Fruit fly (Drosophila melanogaster) whole organism, wandering third instar larva: Measurements from ENCODE around the gene CG4972.
A peak's percentile ranks its signal among the peaks of the same experiment; 100 is the strongest.

Source experiments
- CG9705 ChIP-seq: fragments of 200-800 bp; sonication (Bioruptor generic); optimal IDR thresholded peaks from 2 replicates; lab custom pipeline; 2018; ENCODE audit warnings: missing biosample characterization, mild to moderate bottlenecking, missing genetic modification characterization
- CrebA ChIP-seq: fragments of 200-800 bp; sonication (Bioruptor generic); optimal IDR thresholded peaks from 2 replicates; lab custom pipeline; 2016; ENCODE audit warnings: missing biosample characterization, mild to moderate bottlenecking, missing genetic modification characterization, borderline replicate concordance
- Dfd ChIP-seq: fragments of >200 bp; optimal IDR thresholded peaks from 2 replicates; lab custom pipeline; 2017; ENCODE audit warnings: missing biosample characterization, missing genetic modification characterization
- Dif ChIP-seq: fragments of 200-275, 200-300 bp; sonication (Bioruptor generic); optimal IDR thresholded peaks from 2 replicates; lab custom pipeline; 2018; ENCODE audit warnings: missing biosample characterization, missing genetic modification characterization; ENCODE audit not compliant: partially characterized antibody
- GATAd ChIP-seq: sonication (Bioruptor generic); optimal IDR thresholded peaks from 2 replicates; lab custom pipeline; 2016; ENCODE audit warnings: missing biosample characterization, missing genetic modification characterization
- HLH106 ChIP-seq: fragments of 200-800 bp; optimal IDR thresholded peaks from 3 replicates; lab custom pipeline; 2019; ENCODE audit warnings: missing biosample characterization, mild to moderate bottlenecking, missing genetic modification characterization, moderate library complexity
- Hnf4 ChIP-seq: fragments of 200-800 bp; sonication (Bioruptor generic); optimal IDR thresholded peaks from 2 replicates; lab custom pipeline; 2016; ENCODE audit warnings: missing biosample characterization, mild to moderate bottlenecking, missing genetic modification characterization
- Hr78 ChIP-seq: fragments of >200 bp; optimal IDR thresholded peaks from 2 replicates; lab custom pipeline; 2017; ENCODE audit warnings: missing biosample characterization, missing genetic modification characterization
- Hr83 ChIP-seq: fragments of 200-300 bp; sonication (Bioruptor generic); optimal IDR thresholded peaks from 2 replicates; lab custom pipeline; 2016; ENCODE audit warnings: missing biosample characterization, mild to moderate bottlenecking, missing genetic modification characterization, moderate library complexity; ENCODE audit not compliant: poor library complexity, severe bottlenecking
- Jra ChIP-seq: sonication (Bioruptor generic); optimal IDR thresholded peaks from 2 replicates; lab custom pipeline; 2016; ENCODE audit warnings: missing biosample characterization, missing genetic modification characterization
- Mio ChIP-seq: sonication (Bioruptor generic); optimal IDR thresholded peaks from 2 replicates; lab custom pipeline; 2016; ENCODE audit warnings: missing biosample characterization, missing genetic modification characterization
- Myc ChIP-seq: fragments of >200 bp; optimal IDR thresholded peaks from 2 replicates; lab custom pipeline; 2017
- N ChIP-seq: fragments of >200 bp; optimal IDR thresholded peaks from 2 replicates; lab custom pipeline; 2018; ENCODE audit warnings: missing biosample characterization, missing external identifiers, missing genetic modification characterization
- OdsH ChIP-seq: fragments of 200-800 bp; sonication (Bioruptor generic); optimal IDR thresholded peaks from 2 replicates; lab custom pipeline; 2016; ENCODE audit warnings: missing biosample characterization, mild to moderate bottlenecking, missing genetic modification characterization
- Rel ChIP-seq, 2 experiments: fragments of 200-800 bp; sonication (Bioruptor generic) in 1 of 2; optimal IDR thresholded peaks; 2 replicates in 1 of 2; 3 replicates in 1 of 2; lab custom pipeline; 2016 to 2019; ENCODE audit warnings: mild to moderate bottlenecking in 2 of 2, missing biosample characterization in 2 of 2, missing genetic modification characterization in 2 of 2, moderate library complexity in 1 of 2
- Sp1 ChIP-seq: fragments of 200-800 bp; sonication (Bioruptor generic); optimal IDR thresholded peaks from 3 replicates; lab custom pipeline; 2019; ENCODE audit warnings: missing biosample characterization, mild to moderate bottlenecking, missing genetic modification characterization, moderate library complexity
- Vsx2 ChIP-seq: fragments of 200-300, 225-300 bp; sonication (Bioruptor generic); optimal IDR thresholded peaks from 2 replicates; lab custom pipeline; 2018; ENCODE audit warnings: missing biosample characterization, missing genetic modification characterization; ENCODE audit not compliant: partially characterized antibody
- brk ChIP-seq: fragments of 200-800 bp; sonication (Bioruptor generic); optimal IDR thresholded peaks from 2 replicates; lab custom pipeline; 2016; ENCODE audit warnings: missing biosample characterization, mild to moderate bottlenecking, missing genetic modification characterization
- dl ChIP-seq, 2 experiments: fragments of 175-275, 200-275 bp in 1 of 2; fragments of 200-275 bp in 1 of 2; sonication (Bioruptor generic); optimal IDR thresholded peaks; lab custom pipeline; 2018; ENCODE audit warnings: mild to moderate bottlenecking in 2 of 2, missing biosample characterization in 2 of 2, missing genetic modification characterization in 2 of 2, moderate library complexity in 2 of 2; ENCODE audit not compliant: partially characterized antibody in 2 of 2, insufficient read depth in 1 of 2
- dmrt93B ChIP-seq: fragments of 200-800 bp; sonication (Bioruptor generic); optimal IDR thresholded peaks from 2 replicates; lab custom pipeline; 2018; ENCODE audit warnings: missing biosample characterization, mild to moderate bottlenecking, missing genetic modification characterization
- dsf ChIP-seq: sonication (Bioruptor generic); optimal IDR thresholded peaks from 2 replicates; lab custom pipeline; 2016; ENCODE audit warnings: missing biosample characterization, missing genetic modification characterization, borderline replicate concordance
- ey ChIP-seq: fragments of 200-800 bp; sonication (Bioruptor generic); optimal IDR thresholded peaks from 2 replicates; lab custom pipeline; 2016; ENCODE audit warnings: missing biosample characterization, missing genetic modification characterization
- foxo ChIP-seq, 2 experiments: fragments of 200-800 bp; sonication (Bioruptor generic); optimal IDR thresholded peaks; 2 replicates in 1 of 2; 3 replicates in 1 of 2; lab custom pipeline; 2016 to 2017; ENCODE audit warnings: missing biosample characterization in 2 of 2, missing genetic modification characterization in 2 of 2
- fru ChIP-seq: fragments of 200-800 bp; sonication (Bioruptor generic); optimal IDR thresholded peaks from 3 replicates; lab custom pipeline; 2016; ENCODE audit warnings: missing biosample characterization, mild to moderate bottlenecking, missing genetic modification characterization
- h ChIP-seq: fragments of 200-800 bp; sonication (Bioruptor generic); optimal IDR thresholded peaks from 3 replicates; lab custom pipeline; 2016; ENCODE audit warnings: missing biosample characterization, mild to moderate bottlenecking, missing genetic modification characterization
- jim ChIP-seq: fragments of 175-275, 200-325 bp; sonication (Bioruptor generic); optimal IDR thresholded peaks from 2 replicates; lab custom pipeline; 2016; ENCODE audit warnings: missing biosample characterization, mild to moderate bottlenecking, missing genetic modification characterization
- lola ChIP-seq: fragments of >200 bp; optimal IDR thresholded peaks from 2 replicates; lab custom pipeline; 2017; ENCODE audit warnings: missing biosample characterization, missing genetic modification characterization
- pan ChIP-seq: fragments of >200 bp; optimal IDR thresholded peaks from 2 replicates; lab custom pipeline; 2017
- psq ChIP-seq: fragments of 200-800 bp; sonication (Bioruptor generic); optimal IDR thresholded peaks from 3 replicates; lab custom pipeline; 2017; ENCODE audit warnings: missing biosample characterization, mild to moderate bottlenecking, missing genetic modification characterization, moderate library complexity
- rgr ChIP-seq: fragments of 200-800 bp; sonication (Bioruptor generic); optimal IDR thresholded peaks from 3 replicates; lab custom pipeline; 2016; ENCODE audit warnings: missing biosample characterization, mild to moderate bottlenecking, missing genetic modification characterization
- sage ChIP-seq: fragments of 200-800 bp; sonication (Bioruptor generic); optimal IDR thresholded peaks from 2 replicates; lab custom pipeline; 2016; ENCODE audit warnings: missing biosample characterization, mild to moderate bottlenecking, missing genetic modification characterization
- sv ChIP-seq: fragments of 200-800 bp; sonication (Bioruptor generic); optimal IDR thresholded peaks from 3 replicates; lab custom pipeline; 2016; ENCODE audit warnings: missing biosample characterization, missing genetic modification characterization
- woc ChIP-seq: sonication (Bioruptor generic); optimal IDR thresholded peaks from 2 replicates; lab custom pipeline; 2016; ENCODE audit warnings: missing biosample characterization, mild to moderate bottlenecking, missing genetic modification characterization

The CG4972 gene

DNA sequence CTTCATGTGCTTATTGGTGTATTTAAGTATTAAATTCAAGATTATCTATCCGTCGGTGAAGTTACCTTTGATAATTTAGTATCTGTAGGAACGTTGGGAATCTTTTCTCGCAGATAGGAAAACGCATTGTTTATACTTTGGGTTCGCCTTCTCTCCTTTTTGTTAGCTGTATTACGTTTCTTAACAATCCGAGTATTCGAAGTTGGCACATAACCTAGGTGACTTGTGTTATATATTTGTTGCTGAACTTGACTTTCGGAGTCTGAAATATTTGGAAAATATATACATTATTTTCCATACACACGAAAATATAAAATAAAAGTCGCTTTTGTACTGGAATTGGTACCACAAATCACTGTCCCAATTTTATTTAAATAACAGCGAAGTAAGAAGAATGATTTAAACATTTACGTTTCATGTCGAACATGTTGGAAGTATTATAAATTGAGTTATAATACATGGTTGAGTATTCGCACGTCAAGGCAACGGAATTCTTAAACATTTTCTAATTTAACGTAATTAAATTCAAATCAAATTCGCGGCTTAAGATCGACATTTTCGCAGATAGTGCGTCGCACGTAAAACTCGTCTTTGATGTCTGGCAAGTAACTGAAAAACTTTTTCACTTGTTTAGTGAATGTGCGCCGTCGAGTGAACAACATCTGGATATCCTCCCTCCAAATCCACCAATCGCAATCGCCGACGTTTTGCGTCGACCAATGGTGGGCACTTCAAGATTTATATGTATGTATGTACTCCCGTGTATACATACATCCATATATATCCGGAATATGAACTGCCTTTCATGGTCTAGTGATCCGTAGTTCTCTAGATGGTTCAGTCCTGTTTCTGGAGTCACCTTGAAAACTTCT is 19.6 kb upstream of the CG4972 start, which contains the start of gene Hand:
TSS of gene Hand (minus strand) at position 588 of the 872 bp plus-strand sequence.
- TF ChIP-seq CG9705 (GFP tag; lab: Kevin White, UChicago) (no peak), Hr78 (no peak), HLH106 (tag; lab: Kevin White, UChicago) (no peak), Hnf4 (no peak), sv (no peak), rgr (GFP tag; lab: Kevin White, UChicago) (no peak), Dif (GFP tag; lab: Kevin White, UChicago) (no peak), h (GFP tag; lab: Kevin White, UChicago) (no peak), dsf (GFP tag; lab: Kevin White, UChicago) (no peak), Sp1 (GFP tag; lab: Kevin White, UChicago) (no peak), CrebA (GFP tag; lab: Kevin White, UChicago) (no peak), fru (no peak), Vsx2 (no peak), lola (GFP tag; lab: Kevin White, UChicago) (no peak), OdsH (GFP tag; lab: Kevin White, UChicago) (no peak), N (no peak), GATAd (GFP tag; lab: Kevin White, UChicago) (no peak), jim (no peak), Dfd (no peak), Myc (lab: Kevin White, UChicago) (no peak)

DNA sequence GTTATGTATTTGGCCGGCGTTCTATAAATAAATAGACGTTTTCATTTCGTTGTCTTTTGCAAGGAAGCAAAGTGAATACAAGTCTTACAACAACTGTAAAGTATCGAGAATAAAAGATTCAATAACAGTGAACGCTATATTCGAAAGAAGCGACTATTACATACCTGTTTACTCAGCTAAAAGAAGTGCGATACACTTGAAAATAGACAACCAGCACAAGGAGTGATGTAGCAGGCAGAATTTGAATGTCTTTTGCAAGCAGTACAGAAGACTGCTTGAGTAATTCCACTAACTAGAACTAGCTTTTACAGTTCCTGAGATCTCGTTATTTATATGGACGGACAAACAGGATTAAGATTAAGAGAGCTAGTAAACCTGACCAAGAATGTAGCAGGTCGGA is 16.3 kb upstream of the CG4972 start:
- TF ChIP-seq dmrt93B (GFP tag; lab: Kevin White, UChicago) = no peak
- TF ChIP-seq Dif (GFP tag; lab: Kevin White, UChicago) = peak; percentile 72
- peak; percentile 33 for TF ChIP-seq N
- TF ChIP-seq, all 38 proteins: peak for 2

DNA sequence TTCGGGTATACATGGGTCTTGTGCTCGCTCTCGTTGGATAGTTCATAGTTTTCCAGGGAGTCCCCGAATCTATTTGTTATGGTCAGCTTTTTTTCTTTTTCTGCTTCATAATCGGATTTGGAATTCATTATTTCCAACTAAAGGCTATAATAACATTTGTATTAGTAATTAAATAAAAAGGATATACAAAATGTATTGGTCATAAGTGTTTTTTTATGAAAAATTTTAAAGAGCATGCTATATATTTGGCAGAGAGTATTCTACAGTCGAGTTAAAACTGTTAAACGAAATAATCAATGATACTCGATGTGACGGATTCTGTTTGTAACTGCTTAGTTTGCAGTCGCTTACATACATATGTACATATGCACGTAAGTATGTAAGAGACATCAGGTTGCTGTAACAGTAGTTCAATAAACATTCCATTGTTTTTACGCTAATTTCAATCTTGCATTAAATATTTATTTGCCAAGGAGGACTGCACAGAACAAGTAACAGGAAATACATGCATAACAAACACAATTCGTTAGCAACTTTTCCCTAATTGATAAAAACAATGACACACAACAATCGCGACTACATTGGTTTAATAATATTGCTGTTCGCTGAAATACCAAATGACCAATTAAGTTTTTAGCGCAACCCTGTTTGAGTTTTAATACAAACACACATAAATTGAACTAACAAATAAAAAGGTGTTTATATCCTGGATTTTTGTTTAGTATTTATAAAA is 15.3 kb upstream of the CG4972 start:
- TF ChIP-seq foxo (GFP tag; optimal IDR thresholded peaks at IDR 0.05; lab: Kevin White, UChicago) (no peak), sage (peak; percentile 37)

DNA sequence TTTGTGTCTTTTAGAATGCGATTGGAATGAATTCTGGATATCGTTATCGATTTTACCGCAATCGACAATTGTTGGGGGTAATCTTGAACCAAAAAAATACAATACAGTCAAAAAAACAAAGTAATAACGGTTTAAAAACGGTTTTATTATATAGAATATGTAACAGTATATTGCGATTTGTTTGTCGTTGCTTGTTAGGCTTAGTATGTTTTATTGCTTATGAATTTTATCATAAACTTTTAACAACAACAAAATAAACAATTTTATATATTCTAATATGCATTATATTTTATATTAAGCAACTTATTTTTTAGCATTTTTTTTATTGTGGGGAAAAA is 14.8 kb upstream of the CG4972 start, which contains the start of gene CYLD:
TSS of gene CYLD (minus strand) at position 38 of the 338 bp plus-strand sequence.
- TF ChIP-seq Dif (GFP tag; lab: Kevin White, UChicago) (no peak), brk (GFP tag; lab: Kevin White, UChicago) (peak; percentile 68), sage (peak; percentile 7), Dfd (no peak), dl (GFP tag; optimal IDR thresholded peaks at IDR 0.05; lab: Kevin White, UChicago; ENCODE audit: insufficient read depth in 1 of 2, partially characterized antibody in 2 of 2) (no peak), pan (lab: Kevin White, UChicago) (no peak), jim (no peak), CG9705 (GFP tag; lab: Kevin White, UChicago) (peak; percentile 34), h (GFP tag; lab: Kevin White, UChicago) (no peak), foxo (GFP tag; optimal IDR thresholded peaks at IDR 0.05; lab: Kevin White, UChicago) (peak in 1 of 2 experiments; percentile 62), Hnf4 (peak; percentile 70), Myc (lab: Kevin White, UChicago) (no peak), psq (GFP tag; lab: Kevin White, UChicago) (peak; percentile 25), woc (GFP tag; lab: Kevin White, UChicago) (peak; percentile 4), ey (peak; percentile 14), OdsH (GFP tag; lab: Kevin White, UChicago) (peak; percentile 50), Jra (GFP tag; lab: Kevin White, UChicago) (peak; percentile 56), rgr (GFP tag; lab: Kevin White, UChicago) (peak; percentile 64), Rel (GFP tag; optimal IDR thresholded peaks at IDR 0.05; lab: Kevin White, UChicago) (no peak), Rel (tag; optimal IDR thresholded peaks at IDR 0.05; lab: Kevin White, UChicago) (no peak), dsf (GFP tag; lab: Kevin White, UChicago) (no peak), Sp1 (GFP tag; lab: Kevin White, UChicago) (no peak), sv (no peak), dmrt93B (GFP tag; lab: Kevin White, UChicago) (no peak), Vsx2 (no peak), HLH106 (tag; lab: Kevin White, UChicago) (peak; percentile 60), Mio (no peak), GATAd (GFP tag; lab: Kevin White, UChicago) (no peak), Hr83 (GFP tag; lab: Kevin White, UChicago) (no peak)
